Fruit fly (Drosophila melanogaster) whole organism, prepupa: ENCODE results near the gene CG6118.

Experiments used
- CG11294 ChIP-seq: fragments of 200-800 bp; sonication (Bioruptor generic); IDR thresholded peaks from 2 replicates; pipeline ENCODE4 v1.3.6; 2022; ENCODE audit warnings: missing biosample characterization, missing genetic modification characterization
- CG11902 ChIP-seq: fragments of 200-800 bp; sonication (Bioruptor generic); optimal IDR thresholded peaks from 3 replicates; lab custom pipeline; 2016; ENCODE audit warnings: missing biosample characterization, missing genetic modification characterization
- CG1621 ChIP-seq: fragments of 200-800 bp; sonication (Bioruptor generic); optimal IDR thresholded peaks from 3 replicates; lab custom pipeline; 2018; ENCODE audit warnings: missing biosample characterization, mild to moderate bottlenecking, missing genetic modification characterization
- CG16779 ChIP-seq: fragments of 200-800 bp; sonication (Bioruptor generic); optimal IDR thresholded peaks from 3 replicates; lab custom pipeline; 2017; ENCODE audit warnings: missing biosample characterization, mild to moderate bottlenecking, missing genetic modification characterization
- CG3032 ChIP-seq: fragments of 200-800 bp; optimal IDR thresholded peaks from 2 replicates; lab custom pipeline; 2019; ENCODE audit warnings: missing biosample characterization, mild to moderate bottlenecking, missing genetic modification characterization, moderate library complexity
- CG31627 ChIP-seq: fragments of 200-800 bp; sonication (Bioruptor generic); optimal IDR thresholded peaks from 3 replicates; lab custom pipeline; 2016; ENCODE audit warnings: missing biosample characterization, missing genetic modification characterization
- CG32006 ChIP-seq: fragments of 200-800 bp; sonication (Bioruptor generic); optimal IDR thresholded peaks from 3 replicates; lab custom pipeline; 2017; ENCODE audit warnings: missing biosample characterization, mild to moderate bottlenecking, missing genetic modification characterization
- CG3919 ChIP-seq: fragments of 200-800 bp; sonication (Bioruptor generic); optimal IDR thresholded peaks from 3 replicates; lab custom pipeline; 2016; ENCODE audit warnings: missing biosample characterization, missing genetic modification characterization
- CG4318 ChIP-seq: fragments of 200-800 bp; sonication (Bioruptor generic); optimal IDR thresholded peaks from 3 replicates; lab custom pipeline; 2017; ENCODE audit warnings: missing biosample characterization, mild to moderate bottlenecking, missing genetic modification characterization
- CG6163 ChIP-seq: fragments of 200-800 bp; sonication (Bioruptor generic); IDR thresholded peaks from 3 replicates; pipeline ENCODE4 v1.3.6; 2022; ENCODE audit warnings: missing biosample characterization, missing genetic modification characterization
- CG8119 ChIP-seq: fragments of 200-800 bp; sonication (Bioruptor generic); IDR thresholded peaks from 3 replicates; pipeline ENCODE4 v1.3.6; 2022; ENCODE audit warnings: missing biosample characterization, missing genetic modification characterization
- CG8319 ChIP-seq: fragments of 200-800 bp; sonication (Bioruptor generic); optimal IDR thresholded peaks from 3 replicates; lab custom pipeline; 2016; ENCODE audit warnings: missing biosample characterization, missing genetic modification characterization
- CG8632 ChIP-seq: fragments of 200-800 bp; sonication (Bioruptor generic); optimal IDR thresholded peaks from 3 replicates; lab custom pipeline; 2016; ENCODE audit warnings: missing biosample characterization, missing genetic modification characterization
- Eip75B ChIP-seq: fragments of 200-800 bp; sonication (Bioruptor generic); optimal IDR thresholded peaks from 3 replicates; lab custom pipeline; 2016; ENCODE audit warnings: missing biosample characterization, missing genetic modification characterization
- Eip78C ChIP-seq: fragments of 200-800 bp; sonication (Bioruptor generic); peaks from one replicate; lab custom pipeline; 2016; ENCODE audit warnings: missing biosample characterization, missing genetic modification characterization
- Eip93F ChIP-seq: fragments of 200-800 bp; sonication (Bioruptor generic); optimal IDR thresholded peaks from 2 replicates; lab custom pipeline; 2016; ENCODE audit warnings: missing biosample characterization, mild to moderate bottlenecking, missing genetic modification characterization
- Ets21C ChIP-seq: fragments of 200-800 bp; sonication (Bioruptor generic); optimal IDR thresholded peaks from 3 replicates; lab custom pipeline; 2016; ENCODE audit warnings: missing biosample characterization, missing genetic modification characterization
- Hr38 ChIP-seq: sonication (Bioruptor generic); optimal IDR thresholded peaks from 2 replicates; lab custom pipeline; 2016; ENCODE audit warnings: missing biosample characterization, missing genetic modification characterization
- Hr39 ChIP-seq: fragments of 200-800 bp; sonication (Bioruptor generic); optimal IDR thresholded peaks from 2 replicates; lab custom pipeline; 2016; ENCODE audit warnings: missing biosample characterization, missing genetic modification characterization
- Hr4 ChIP-seq: fragments of 200-800 bp; sonication (Bioruptor generic); optimal IDR thresholded peaks from 3 replicates; lab custom pipeline; 2016; ENCODE audit warnings: missing biosample characterization, missing genetic modification characterization
- Met ChIP-seq: fragments of 200-800 bp; sonication (Bioruptor generic); optimal IDR thresholded peaks from 3 replicates; lab custom pipeline; 2016; ENCODE audit warnings: missing biosample characterization, missing genetic modification characterization
- OdsH ChIP-seq: fragments of 200-800 bp; sonication (Bioruptor generic); optimal IDR thresholded peaks from 3 replicates; lab custom pipeline; 2016; ENCODE audit warnings: missing biosample characterization, missing genetic modification characterization
- Smox ChIP-seq: fragments of 200-800 bp; sonication (Bioruptor generic); optimal IDR thresholded peaks from 3 replicates; lab custom pipeline; 2016; ENCODE audit warnings: missing biosample characterization, missing genetic modification characterization
- Sox14 ChIP-seq: fragments of 200-800 bp; sonication (Bioruptor generic); optimal IDR thresholded peaks from 3 replicates; lab custom pipeline; 2016; ENCODE audit warnings: missing biosample characterization, missing genetic modification characterization
- Sox15 ChIP-seq: fragments of 200-800 bp; sonication (Bioruptor generic); optimal IDR thresholded peaks from 3 replicates; lab custom pipeline; 2016; ENCODE audit warnings: missing biosample characterization, missing genetic modification characterization
- achi ChIP-seq: fragments of 200-800 bp; sonication (Bioruptor generic); optimal IDR thresholded peaks from 3 replicates; lab custom pipeline; 2016; ENCODE audit warnings: missing biosample characterization, missing genetic modification characterization
- dac ChIP-seq: fragments of 200-800 bp; sonication (Bioruptor generic); optimal IDR thresholded peaks from 2 replicates; lab custom pipeline; 2017; ENCODE audit warnings: missing biosample characterization, mild to moderate bottlenecking, missing genetic modification characterization
- dsx ChIP-seq: fragments of 200-800 bp; optimal IDR thresholded peaks from 3 replicates; lab custom pipeline; 2019; ENCODE audit warnings: missing biosample characterization, mild to moderate bottlenecking, missing genetic modification characterization, moderate library complexity; ENCODE audit not compliant: poor library complexity, severe bottlenecking
- esn ChIP-seq: fragments of 200-800 bp; sonication (Bioruptor generic); optimal IDR thresholded peaks from 2 replicates; lab custom pipeline; 2016; ENCODE audit warnings: missing biosample characterization, mild to moderate bottlenecking, missing genetic modification characterization, moderate library complexity
- fd59A ChIP-seq: fragments of 200-800 bp; sonication (Bioruptor generic); optimal IDR thresholded peaks from 2 replicates; lab custom pipeline; 2017; ENCODE audit warnings: missing biosample characterization, mild to moderate bottlenecking, missing genetic modification characterization, missing genetic modification reagents
- fd85E ChIP-seq: fragments of 200-800 bp; sonication (Bioruptor generic); optimal IDR thresholded peaks from 3 replicates; lab custom pipeline; 2016; ENCODE audit warnings: missing biosample characterization, missing genetic modification characterization
- lz ChIP-seq: fragments of 200-800 bp; sonication (Bioruptor generic); optimal IDR thresholded peaks from 3 replicates; lab custom pipeline; 2016; ENCODE audit warnings: missing biosample characterization, missing genetic modification characterization
- net ChIP-seq: fragments of 200-800 bp; sonication (Bioruptor generic); optimal IDR thresholded peaks from 3 replicates; lab custom pipeline; 2016; ENCODE audit warnings: missing biosample characterization, missing genetic modification characterization
- pdm3 ChIP-seq: fragments of 200-800 bp; sonication (Bioruptor generic); optimal IDR thresholded peaks from 3 replicates; lab custom pipeline; 2016; ENCODE audit warnings: missing biosample characterization, missing genetic modification characterization
- salr ChIP-seq, 2 experiments: fragments of 200-800 bp; sonication (Bioruptor generic); optimal IDR thresholded peaks; 3 replicates each; lab custom pipeline; 2016 to 2018; ENCODE audit warnings: missing biosample characterization in 2 of 2, missing genetic modification characterization in 2 of 2, mild to moderate bottlenecking in 1 of 2
- ss ChIP-seq, 2 experiments: fragments of 200-800 bp; sonication (Bioruptor generic); optimal IDR thresholded peaks; 2 replicates in 1 of 2; 3 replicates in 1 of 2; lab custom pipeline; 2017 to 2018; ENCODE audit warnings: mild to moderate bottlenecking in 2 of 2, missing biosample characterization in 2 of 2, missing genetic modification characterization in 2 of 2, moderate library complexity in 1 of 2
- svp ChIP-seq: fragments of 200-800 bp; sonication (Bioruptor generic); peaks from one replicate; lab custom pipeline; 2016; ENCODE audit warnings: missing biosample characterization, missing genetic modification characterization
- topi ChIP-seq: fragments of 200-800 bp; sonication (Bioruptor generic); optimal IDR thresholded peaks from 3 replicates; lab custom pipeline; 2016; ENCODE audit warnings: missing biosample characterization, missing genetic modification characterization

Gene CG6118

DNA sequence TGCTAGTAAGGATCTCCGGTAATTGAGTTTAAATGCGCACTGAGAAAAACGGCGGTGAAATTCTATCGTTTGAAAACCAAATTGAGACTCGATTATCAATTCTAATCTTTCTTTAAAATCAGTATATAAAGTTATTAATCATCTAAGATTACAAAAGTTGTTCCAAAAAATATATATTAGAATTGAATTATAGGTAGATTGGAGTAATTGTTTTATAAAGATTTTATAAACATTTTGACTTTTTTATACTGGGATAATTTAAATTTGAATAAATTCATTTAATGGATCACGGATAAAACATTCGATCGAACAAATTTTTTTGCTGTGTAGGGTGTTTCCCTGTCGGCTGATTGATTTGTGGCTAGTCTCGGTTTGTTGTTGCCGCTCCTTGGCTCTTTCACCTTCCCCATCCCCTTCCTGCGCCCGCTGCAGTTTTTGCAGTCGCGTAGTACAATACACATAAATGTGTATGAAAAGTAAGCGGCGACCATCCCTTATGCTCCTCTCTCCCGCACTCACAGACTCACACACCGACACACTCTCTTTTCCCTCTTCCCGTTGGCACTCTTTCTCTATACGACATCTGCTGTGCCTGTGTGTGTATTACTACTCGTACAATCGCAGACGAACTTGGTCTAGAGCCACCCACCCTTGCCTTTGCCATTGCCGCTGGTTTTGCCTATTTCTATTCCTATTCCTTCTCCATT lies 15.6 kb downstream of the CG6118 start (continued):
- TF ChIP-seq pdm3 (GFP tag; lab: Kevin White, UChicago): peak; percentile 21
- TF ChIP-seq Hr39 (GFP tag; lab: Kevin White, UChicago): no peak
- TF ChIP-seq Eip78C: peak; percentile 73
- no peak for TF ChIP-seq CG11294 (GFP tag; lab: Robert Waterston, UW)
- peak; percentile 14 for TF ChIP-seq fd59A (GFP tag; lab: Kevin White, UChicago)
- TF ChIP-seq CG32006 (GFP tag; lab: Kevin White, UChicago): peak; percentile 55
- TF ChIP-seq CG11902 (GFP tag; lab: Kevin White, UChicago): no peak
- TF ChIP-seq Hr4 (GFP tag; lab: Kevin White, UChicago): no peak
- TF ChIP-seq salr (GFP tag; optimal IDR thresholded peaks at IDR 0.05; lab: Kevin White, UChicago): peak in 1 of 2 experiments; percentile 24
- peak; percentile 11 for TF ChIP-seq Eip75B (GFP tag; lab: Kevin White, UChicago)
- no peak for TF ChIP-seq fd85E (GFP tag; lab: Kevin White, UChicago)
- peak; percentile 9 for TF ChIP-seq CG3919 (GFP tag; lab: Kevin White, UChicago)
- no peak for TF ChIP-seq CG8319 (GFP tag; lab: Kevin White, UChicago)
- TF ChIP-seq Smox (GFP tag; lab: Kevin White, UChicago): peak; percentile 43
- peak in 1 of 2 experiments; percentile 45 for TF ChIP-seq ss (GFP tag; optimal IDR thresholded peaks at IDR 0.05; lab: Kevin White, UChicago)
- no peak for TF ChIP-seq CG8119 (GFP tag; lab: Robert Waterston, UW)
- no peak for TF ChIP-seq dsx (GFP tag; lab: Kevin White, UChicago)
- TF ChIP-seq svp (GFP tag; lab: Kevin White, UChicago): peak; percentile 64
- TF ChIP-seq Hr38 (GFP tag; lab: Kevin White, UChicago): no peak

DNA sequence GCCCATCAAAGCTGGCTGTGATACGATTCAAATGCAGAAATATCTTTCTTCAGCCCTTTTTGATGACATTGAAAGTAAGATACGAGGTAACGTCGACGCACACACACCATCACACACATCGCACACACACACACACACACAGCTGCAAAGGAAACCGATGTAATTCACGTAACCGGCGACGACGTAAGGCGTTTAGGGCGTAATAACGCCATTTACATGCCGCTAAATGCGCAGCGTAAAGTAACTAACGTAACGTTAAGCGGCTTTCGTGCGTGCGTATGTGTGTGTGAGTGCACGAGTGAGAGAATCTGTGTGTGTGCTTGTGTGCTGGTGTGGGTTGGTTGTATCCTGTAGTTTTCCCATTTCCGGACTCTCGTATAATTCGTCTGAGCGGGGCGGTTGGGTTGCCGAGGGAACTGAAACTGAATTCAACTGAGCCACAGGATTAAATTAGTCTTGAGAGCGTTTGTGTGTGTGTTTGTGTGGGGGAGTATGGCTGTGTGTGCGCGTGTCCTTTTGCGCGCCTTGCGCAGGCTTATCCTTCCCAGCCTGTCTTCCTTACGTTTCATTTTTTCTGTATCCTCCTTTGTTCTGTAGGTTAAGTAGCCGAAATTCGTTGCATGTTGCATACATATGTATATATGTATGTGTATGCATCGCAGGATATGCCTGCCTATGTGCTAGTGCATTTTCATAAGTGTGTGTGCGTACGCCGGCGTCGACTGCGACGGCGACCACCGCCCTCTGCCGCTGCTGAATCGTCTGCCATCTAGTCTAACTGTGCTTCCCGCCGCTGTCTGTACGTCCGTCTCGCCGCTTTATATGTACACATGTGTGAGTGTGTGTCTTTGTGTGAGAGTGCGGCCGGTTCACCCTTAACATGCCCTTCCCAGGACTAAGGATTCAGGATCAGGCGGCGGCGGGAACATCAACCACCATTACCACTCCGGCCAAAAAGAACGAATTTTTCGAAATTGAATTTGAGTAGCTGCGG lies 16.5 kb downstream of the CG6118 start:
- TF ChIP-seq fd59A (GFP tag; lab: Kevin White, UChicago) (no peak), CG1621 (no peak), CG3919 (GFP tag; lab: Kevin White, UChicago) (no peak), Sox14 (GFP tag; lab: Kevin White, UChicago) (no peak), CG3032 (tag; lab: Kevin White, UChicago) (no peak), CG31627 (GFP tag; lab: Kevin White, UChicago) (no peak)

DNA sequence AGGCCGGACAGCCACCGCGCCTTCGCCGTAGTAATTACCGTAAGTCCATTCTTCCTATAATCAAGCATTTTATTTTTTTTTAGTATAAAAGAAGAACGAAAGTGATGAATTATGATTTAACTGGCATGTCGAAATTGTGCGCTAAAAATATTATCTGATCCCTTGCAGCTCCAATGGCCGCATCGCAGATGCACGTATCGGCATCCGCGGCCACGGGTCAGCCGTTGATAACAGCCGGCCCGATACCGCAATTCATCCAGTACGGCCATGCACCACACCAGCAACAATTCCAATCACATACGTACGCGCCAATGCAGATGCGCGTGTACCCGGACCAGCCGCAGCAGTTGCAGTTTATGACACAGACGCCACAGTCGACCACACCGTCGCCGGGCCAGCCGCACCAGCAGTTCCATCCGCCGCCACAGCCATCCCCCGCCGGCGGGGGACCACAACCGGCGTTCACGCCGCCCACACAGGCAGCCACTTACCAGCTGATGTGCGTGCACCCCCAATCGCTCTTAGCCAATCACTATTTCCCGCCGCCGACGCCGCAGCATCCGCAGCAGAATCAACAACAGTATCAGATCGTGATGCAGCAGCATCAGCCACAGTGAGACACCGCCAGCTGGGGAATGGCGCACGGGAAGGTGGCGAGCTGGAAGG lies 19.5 kb downstream of the CG6118 start:
- TF ChIP-seq Sox15 (GFP tag; lab: Kevin White, UChicago) (no peak), svp (GFP tag; lab: Kevin White, UChicago) (peak; percentile 95)

DNA sequence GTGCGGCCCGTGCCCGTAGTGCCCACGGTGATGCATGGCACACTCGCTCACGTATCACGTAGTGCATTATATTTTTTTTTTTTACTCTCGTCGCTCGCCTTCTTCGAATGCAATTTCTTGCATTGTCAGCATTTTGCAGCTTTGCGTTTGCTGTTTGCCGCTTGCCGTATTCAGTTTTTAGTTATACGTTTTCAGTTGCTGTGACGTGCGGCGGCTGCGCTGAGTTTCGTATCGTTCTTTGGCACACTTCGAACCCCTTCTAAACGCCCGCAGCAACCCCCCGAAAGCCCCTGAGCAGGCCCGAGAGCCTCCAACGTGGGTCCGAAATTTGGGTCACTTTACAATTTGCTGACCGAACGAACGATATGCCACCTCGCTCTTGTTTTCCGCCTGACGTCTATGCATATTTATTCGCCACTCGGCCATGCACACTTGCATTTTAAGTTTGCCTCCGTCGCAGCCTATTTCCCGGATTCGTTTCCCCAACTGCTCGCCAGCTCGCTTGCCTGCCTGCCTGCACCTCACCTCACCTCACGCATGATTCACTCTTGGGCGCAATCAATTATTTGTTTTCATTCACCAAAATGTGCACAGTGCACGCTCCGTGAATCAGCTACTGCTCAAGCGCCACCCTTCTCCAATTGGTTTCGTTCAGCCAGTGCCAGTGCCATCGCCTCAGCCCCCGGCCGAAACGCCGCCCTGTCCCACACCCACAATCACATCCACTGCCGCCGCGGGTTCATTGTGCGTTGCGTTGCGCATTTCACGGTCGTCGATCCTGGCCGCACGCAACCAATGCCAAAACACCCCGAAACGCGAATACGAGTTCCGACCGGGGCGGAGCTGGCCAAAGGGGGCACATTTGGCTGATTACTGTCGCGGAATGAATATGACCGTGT lies 23.6 kb downstream of the CG6118 start:
- TF ChIP-seq salr (GFP tag; optimal IDR thresholded peaks at IDR 0.05; lab: Kevin White, UChicago) (no peak), Hr38 (GFP tag; lab: Kevin White, UChicago) (no peak), Ets21C (GFP tag; lab: Kevin White, UChicago) (no peak), OdsH (GFP tag; lab: Kevin White, UChicago) (no peak), CG8319 (GFP tag; lab: Kevin White, UChicago) (no peak), Met (peak; percentile 19), CG11294 (GFP tag; lab: Robert Waterston, UW) (no peak), CG8119 (GFP tag; lab: Robert Waterston, UW) (no peak), dac (no peak), CG16779 (tag; lab: Kevin White, UChicago) (no peak), CG8632 (no peak), net (no peak), topi (GFP tag; lab: Kevin White, UChicago) (no peak), CG32006 (GFP tag; lab: Kevin White, UChicago) (no peak), esn (GFP tag; lab: Kevin White, UChicago) (no peak), CG4318 (GFP tag; lab: Kevin White, UChicago) (no peak), CG31627 (GFP tag; lab: Kevin White, UChicago) (no peak), achi (GFP tag; lab: Kevin White, UChicago) (no peak), Eip93F (GFP tag; lab: Kevin White, UChicago) (no peak), lz (GFP tag; lab: Kevin White, UChicago) (no peak), Eip78C (peak; percentile 6), CG6163 (GFP tag; lab: Robert Waterston, UW) (peak; percentile 26; the same call in 1 of the 3 replicates), fd85E (GFP tag; lab: Kevin White, UChicago) (no peak)
